Fruit fly (Drosophila melanogaster): ENCODE results near the gene CG5895.

The CG5895 gene

DNA sequence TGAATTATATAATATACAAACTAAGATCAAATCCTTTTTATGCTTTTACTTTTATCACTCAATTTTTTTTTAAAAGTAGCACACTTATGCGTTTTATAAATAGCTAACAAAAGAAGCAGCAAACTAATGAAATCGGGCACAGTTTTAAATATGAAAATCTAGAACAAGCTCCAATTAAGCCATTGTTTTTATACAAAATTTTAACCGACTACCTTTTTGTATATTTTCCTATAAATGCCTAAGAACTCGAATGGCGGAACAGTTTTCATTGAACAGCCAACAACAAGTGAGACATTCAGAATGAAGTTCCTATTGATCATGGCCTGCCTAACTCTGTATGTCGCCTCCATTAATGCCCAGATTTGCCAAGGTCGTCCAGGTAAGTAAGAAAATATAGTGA is 1.1 kb upstream of the CG5895 start, which contains the start of gene CG42538:
Gene CG42538 (plus strand): TSS at position 301 of the 400 bp plus-strand sequence.
- no peak for TF ChIP-seq Crg-1 (GFP tag; optimal IDR thresholded peaks at IDR 0.05)
- no peak for TF ChIP-seq cic (GFP tag; optimal IDR thresholded peaks at IDR 0.05)
- TF ChIP-seq CG33017 (tag; optimal IDR thresholded peaks at IDR 0.05): no peak
- no peak for TF ChIP-seq cnc (optimal IDR thresholded peaks at IDR 0.05)
- no peak for TF ChIP-seq CG7045 (GFP tag; optimal IDR thresholded peaks at IDR 0.05)
- TF ChIP-seq CG7101 (tag; optimal IDR thresholded peaks at IDR 0.05): no peak
- no peak for TF ChIP-seq ovo (GFP tag; optimal IDR thresholded peaks at IDR 0.05)
- TF ChIP-seq CG12768 (GFP tag; optimal IDR thresholded peaks at IDR 0.05): no peak

DNA sequence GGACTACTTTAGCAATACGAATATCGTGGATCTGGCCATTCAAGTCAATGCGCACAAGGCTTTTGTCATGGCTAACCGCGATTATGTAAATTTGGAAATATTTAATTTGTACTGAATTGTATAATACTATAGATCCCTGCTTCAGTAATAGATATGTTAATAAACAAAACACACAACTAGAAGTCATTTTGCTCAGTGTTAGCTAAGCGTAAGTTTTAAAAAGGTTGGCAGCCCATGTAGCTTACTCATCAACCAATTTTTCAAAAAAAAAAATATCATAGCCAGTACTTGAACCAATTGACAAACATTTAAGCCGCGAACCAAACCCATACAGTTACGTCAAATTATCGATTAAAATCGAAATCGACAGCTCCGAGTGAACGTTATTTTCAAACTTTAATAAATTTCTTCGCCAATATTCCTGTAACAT is 1.8 kb downstream of the CG5895 start:
- no peak for TF ChIP-seq pad (GFP tag; optimal IDR thresholded peaks at IDR 0.05)
- no peak for TF ChIP-seq cic (GFP tag; optimal IDR thresholded peaks at IDR 0.05)
- no peak for TF ChIP-seq tj (GFP tag; optimal IDR thresholded peaks at IDR 0.05)
- TF ChIP-seq CG11617 (GFP tag; optimal IDR thresholded peaks at IDR 0.05): no peak
- TF ChIP-seq CG12768 (GFP tag; optimal IDR thresholded peaks at IDR 0.05): no peak
- peak; percentile 31 for TF ChIP-seq Hr96 (GFP tag; optimal IDR thresholded peaks at IDR 0.05)
- peak; percentile 58 for TF ChIP-seq CG7101 (tag; optimal IDR thresholded peaks at IDR 0.05)
- no peak for TF ChIP-seq cnc (optimal IDR thresholded peaks at IDR 0.05)
- peak; percentile 98 for TF ChIP-seq kay (GFP tag; ENCODE audit: borderline replicate concordance)
- peak; percentile 52 for TF ChIP-seq CG14711 (tag; optimal IDR thresholded peaks at IDR 0.05)
- peak; percentile 41 for TF ChIP-seq Crg-1 (GFP tag; optimal IDR thresholded peaks at IDR 0.05)
- TF ChIP-seq Clk (GFP tag; optimal IDR thresholded peaks at IDR 0.05): peak; percentile 4
- peak; percentile 83 for TF ChIP-seq bab1 (GFP tag; optimal IDR thresholded peaks at IDR 0.05)
- peak; percentile 51 for TF ChIP-seq CG7045 (GFP tag; optimal IDR thresholded peaks at IDR 0.05)
- TF ChIP-seq Mnt (GFP tag; optimal IDR thresholded peaks at IDR 0.05): no peak
- TF ChIP-seq CG33017 (tag; optimal IDR thresholded peaks at IDR 0.05): no peak
- peak; percentile 46 for TF ChIP-seq CG5204 (GFP tag; optimal IDR thresholded peaks at IDR 0.05)
- peak; percentile 27 for TF ChIP-seq ovo (GFP tag; optimal IDR thresholded peaks at IDR 0.05)
- peak; percentile 16 for TF ChIP-seq toe (GFP tag; optimal IDR thresholded peaks at IDR 0.05)
- TF ChIP-seq CG1620 (GFP tag; optimal IDR thresholded peaks at IDR 0.05): peak; percentile 31

DNA sequence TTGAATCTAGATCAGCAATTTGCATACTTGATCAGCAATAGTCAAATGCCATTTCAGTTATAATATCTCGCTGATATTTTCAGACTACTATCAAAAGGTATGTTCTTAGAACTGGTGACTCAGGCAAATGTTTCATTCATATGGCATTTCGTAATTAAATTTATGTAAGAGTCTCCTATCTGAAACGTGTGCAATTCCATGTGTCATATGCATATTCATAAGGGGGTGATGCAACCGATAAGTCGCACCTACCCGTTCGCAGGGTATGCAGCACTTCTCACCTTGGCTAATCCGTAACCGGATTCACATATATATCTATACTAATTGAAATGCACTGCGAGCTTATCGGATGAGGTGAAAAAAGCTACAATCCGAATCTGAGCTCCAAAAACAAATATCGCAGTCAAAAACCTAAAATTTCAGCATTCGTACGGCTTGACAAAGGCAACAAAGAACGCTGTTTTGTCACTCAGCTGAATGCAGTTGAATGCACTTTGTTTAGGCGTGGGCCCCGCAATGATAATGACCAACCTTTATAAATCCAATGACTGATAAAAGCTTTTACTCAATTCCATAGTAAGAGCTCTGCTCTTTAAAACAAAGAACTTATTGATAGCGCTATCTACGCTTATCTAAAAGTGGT is 2.5 kb downstream of the CG5895 start:
- TF ChIP-seq Mnt (GFP tag; optimal IDR thresholded peaks at IDR 0.05) (peak; percentile 52), tj (GFP tag; optimal IDR thresholded peaks at IDR 0.05) (peak; percentile 57), CG12768 (GFP tag; optimal IDR thresholded peaks at IDR 0.05) (peak; percentile 71), ovo (GFP tag; optimal IDR thresholded peaks at IDR 0.05) (peak; percentile 23), CG33017 (tag; optimal IDR thresholded peaks at IDR 0.05) (peak; percentile 15), CG14711 (tag; optimal IDR thresholded peaks at IDR 0.05) (no peak), kay (GFP tag; ENCODE audit: borderline replicate concordance) (peak; percentile 84), CG7101 (tag; optimal IDR thresholded peaks at IDR 0.05) (peak; percentile 16), cic (GFP tag; optimal IDR thresholded peaks at IDR 0.05) (peak; percentile 8), Clk (GFP tag; optimal IDR thresholded peaks at IDR 0.05) (no peak), cnc (optimal IDR thresholded peaks at IDR 0.05) (no peak), CG11617 (GFP tag; optimal IDR thresholded peaks at IDR 0.05) (no peak)

DNA sequence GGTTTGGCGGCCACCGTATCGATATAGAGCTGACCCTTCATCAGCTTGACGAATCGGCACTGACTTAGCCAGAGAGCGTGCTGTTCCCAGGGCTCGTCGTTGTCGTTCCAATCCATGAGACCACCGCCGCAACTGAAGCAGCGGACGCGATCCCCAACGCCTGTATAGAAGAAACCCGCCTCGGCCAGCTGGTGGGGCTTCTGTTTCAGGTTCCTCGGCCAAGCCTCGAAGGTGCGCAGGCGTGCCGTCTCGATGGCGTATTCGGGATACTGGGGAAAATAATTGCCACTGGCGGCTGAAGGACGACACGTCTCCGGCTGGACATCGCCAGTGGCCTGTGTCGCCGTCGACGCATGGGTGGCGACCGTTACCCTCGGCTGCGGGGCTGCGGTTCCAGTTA is 3.8 kb downstream of the CG5895 start:
- TF ChIP-seq Crg-1 (GFP tag; optimal IDR thresholded peaks at IDR 0.05) (no peak), CG11617 (GFP tag; optimal IDR thresholded peaks at IDR 0.05) (no peak), bab1 (GFP tag; optimal IDR thresholded peaks at IDR 0.05) (no peak), kay (GFP tag; ENCODE audit: borderline replicate concordance) (no peak), Mnt (GFP tag; optimal IDR thresholded peaks at IDR 0.05) (no peak), CG7045 (GFP tag; optimal IDR thresholded peaks at IDR 0.05) (no peak), toe (GFP tag; optimal IDR thresholded peaks at IDR 0.05) (no peak), Hr96 (GFP tag; optimal IDR thresholded peaks at IDR 0.05) (no peak), CG33017 (tag; optimal IDR thresholded peaks at IDR 0.05) (no peak), tj (GFP tag; optimal IDR thresholded peaks at IDR 0.05) (no peak), ovo (GFP tag; optimal IDR thresholded peaks at IDR 0.05) (no peak), cic (GFP tag; optimal IDR thresholded peaks at IDR 0.05) (no peak), cnc (optimal IDR thresholded peaks at IDR 0.05) (no peak), CG14711 (tag; optimal IDR thresholded peaks at IDR 0.05) (no peak), CG1620 (GFP tag; optimal IDR thresholded peaks at IDR 0.05) (no peak), pad (GFP tag; optimal IDR thresholded peaks at IDR 0.05) (no peak), Clk (GFP tag; optimal IDR thresholded peaks at IDR 0.05) (no peak)

DNA sequence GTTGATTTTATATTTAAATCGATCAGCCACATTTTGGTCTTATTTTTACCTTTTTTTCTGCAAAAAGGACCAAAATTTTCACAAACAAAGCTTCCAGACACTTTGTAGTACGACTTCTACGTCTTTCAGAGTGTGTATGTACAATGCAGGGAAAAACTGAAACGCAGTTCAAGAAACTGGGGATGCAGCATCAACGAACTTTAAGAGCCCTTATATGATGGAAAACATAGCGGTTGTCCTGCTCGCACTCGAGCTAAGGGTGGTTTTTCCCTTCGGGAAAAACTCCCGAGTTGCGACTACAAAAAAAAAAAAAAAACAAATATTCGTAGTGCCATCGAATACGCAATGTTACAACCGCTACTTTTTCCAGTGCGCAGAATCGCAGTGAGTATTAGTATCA is 5.1 kb downstream of the CG5895 start:
- TF ChIP-seq CG7101 (tag; optimal IDR thresholded peaks at IDR 0.05) (no peak), kay (GFP tag; ENCODE audit: borderline replicate concordance) (peak; percentile 61)

DNA sequence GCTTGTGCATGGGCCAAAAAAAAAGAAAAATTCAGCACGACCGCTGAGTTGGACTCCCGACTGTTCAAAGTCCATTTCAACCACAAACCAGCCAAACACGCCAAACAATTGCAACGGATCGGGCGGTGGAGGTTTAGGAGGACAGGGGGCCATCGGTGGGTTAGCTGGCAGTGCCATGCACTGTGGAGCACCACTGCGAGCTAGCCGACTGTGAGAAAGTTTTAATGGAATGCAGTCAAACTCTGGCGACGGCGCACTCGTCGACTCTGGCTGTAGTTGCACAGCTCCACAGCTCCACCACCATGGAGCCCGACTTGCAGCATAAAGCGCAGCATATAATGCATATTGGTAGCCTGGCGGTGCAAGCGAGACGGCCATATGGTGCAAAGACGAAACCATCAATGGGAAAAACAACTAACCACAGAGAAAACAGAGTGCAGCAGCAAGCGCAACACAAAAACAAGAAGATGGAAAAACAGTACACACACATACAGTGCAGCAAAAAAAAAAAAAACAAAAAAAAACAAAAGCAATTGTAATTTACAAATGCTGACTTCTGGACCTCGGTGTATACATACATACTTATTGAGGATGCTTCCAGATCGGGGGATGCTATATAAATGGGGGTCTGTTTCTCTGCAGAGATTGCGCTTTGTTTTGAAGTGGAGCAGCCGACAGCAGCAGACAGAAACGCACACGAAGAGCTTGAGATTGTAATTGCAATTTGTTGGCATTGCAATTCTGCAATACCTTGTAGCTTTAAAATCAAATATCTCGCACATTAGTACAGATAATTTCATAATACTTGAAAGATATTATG is 6.2 kb downstream of the CG5895 start:
- TF ChIP-seq Hr96 (GFP tag; optimal IDR thresholded peaks at IDR 0.05) (peak; percentile 8), tj (GFP tag; optimal IDR thresholded peaks at IDR 0.05) (peak; percentile 25), toe (GFP tag; optimal IDR thresholded peaks at IDR 0.05) (no peak), CG33017 (tag; optimal IDR thresholded peaks at IDR 0.05) (no peak), Crg-1 (GFP tag; optimal IDR thresholded peaks at IDR 0.05) (no peak)
